Fruit fly (Drosophila melanogaster) whole organism, embryonic: ENCODE results near the gene Elal.
A peak's percentile ranks its signal among the peaks of the same experiment; 100 is the strongest.

Source experiments
- Blimp-1 ChIP-seq: fragments of 200-800 bp; sonication (Bioruptor generic); optimal IDR thresholded peaks from 3 replicates; lab custom pipeline; 2018; ENCODE audit warnings: missing biosample characterization, missing genetic modification characterization, mild to moderate bottlenecking, moderate library complexity, missing genetic modification reagents
- CG12071 ChIP-seq: fragments of 200-800 bp; sonication (Bioruptor generic); optimal IDR thresholded peaks from 3 replicates; lab custom pipeline; 2018; ENCODE audit warnings: missing biosample characterization, mild to moderate bottlenecking, missing genetic modification characterization
- CG14710 ChIP-seq: fragments of 200-800 bp; sonication (Bioruptor generic); optimal IDR thresholded peaks from 3 replicates; lab custom pipeline; 2019; ENCODE audit warnings: missing biosample characterization, mild to moderate bottlenecking, missing genetic modification characterization, moderate library complexity
- CG16815 ChIP-seq: fragments of 200-800 bp; sonication (Bioruptor generic); optimal IDR thresholded peaks from 3 replicates; lab custom pipeline; 2017; ENCODE audit warnings: missing biosample characterization, mild to moderate bottlenecking, missing genetic modification characterization
- CG16863 ChIP-seq: fragments of 200-800 bp; sonication (Bioruptor generic); optimal IDR thresholded peaks from 3 replicates; lab custom pipeline; 2016; ENCODE audit warnings: missing biosample characterization, missing genetic modification characterization
- CG17829 ChIP-seq: fragments of 200-800 bp; optimal IDR thresholded peaks from 2 replicates; lab custom pipeline; 2019; ENCODE audit warnings: missing biosample characterization, mild to moderate bottlenecking, missing genetic modification characterization, moderate library complexity
- CG17912 ChIP-seq: fragments of 200-800 bp; sonication (Bioruptor generic); optimal IDR thresholded peaks from 2 replicates; lab custom pipeline; 2018; ENCODE audit warnings: missing biosample characterization, mild to moderate bottlenecking, missing genetic modification characterization
- CG2202 ChIP-seq: fragments of 200-800 bp; sonication (Bioruptor generic); optimal IDR thresholded peaks from 2 replicates; lab custom pipeline; 2018; ENCODE audit warnings: missing biosample characterization, mild to moderate bottlenecking, missing genetic modification characterization
- CG2678 ChIP-seq: fragments of 200-800 bp; sonication (Bioruptor generic); optimal IDR thresholded peaks from 3 replicates; lab custom pipeline; 2019; ENCODE audit warnings: missing biosample characterization, mild to moderate bottlenecking, missing genetic modification characterization, moderate library complexity
- CG2875 ChIP-seq: fragments of 200-800 bp; sonication (Bioruptor generic); optimal IDR thresholded peaks from 2 replicates; lab custom pipeline; 2017; ENCODE audit warnings: missing biosample characterization, mild to moderate bottlenecking, missing genetic modification characterization, missing genetic modification reagents
- CG31388 ChIP-seq: fragments of 200-800 bp; sonication (Bioruptor generic); optimal IDR thresholded peaks from 2 replicates; lab custom pipeline; 2016; ENCODE audit warnings: missing biosample characterization, missing genetic modification characterization
- CG4282 ChIP-seq: fragments of 200-800 bp; sonication (Bioruptor generic); optimal IDR thresholded peaks from 2 replicates; lab custom pipeline; 2016; ENCODE audit warnings: missing biosample characterization, missing genetic modification characterization
- CG6254 ChIP-seq: fragments of 200-800 bp; sonication (Bioruptor generic); optimal IDR thresholded peaks from 3 replicates; lab custom pipeline; 2017; ENCODE audit warnings: mild to moderate bottlenecking, missing biosample characterization, missing genetic modification reagents, missing genetic modification characterization
- CG7963 ChIP-seq: fragments of 200-800 bp; sonication (Bioruptor generic); IDR thresholded peaks from 3 replicates; pipeline ENCODE4 v1.3.6; 2022; ENCODE audit warnings: missing biosample characterization, missing genetic modification characterization; ENCODE audit not compliant: partially characterized antibody
- CG8281 ChIP-seq: fragments of 200-800 bp; sonication (Bioruptor generic); optimal IDR thresholded peaks from 2 replicates; lab custom pipeline; 2018; ENCODE audit warnings: missing biosample characterization, mild to moderate bottlenecking, missing genetic modification characterization, moderate library complexity
- CG8359 ChIP-seq: fragments of 200-800 bp; sonication (Bioruptor generic); optimal IDR thresholded peaks from 2 replicates; lab custom pipeline; 2017; ENCODE audit warnings: missing biosample characterization, mild to moderate bottlenecking, missing genetic modification characterization, borderline replicate concordance
- CG8944 ChIP-seq: fragments of 200-800 bp; sonication (Bioruptor generic); optimal IDR thresholded peaks from 3 replicates; lab custom pipeline; 2016; ENCODE audit warnings: missing biosample characterization, missing genetic modification characterization
- CG9215 ChIP-seq: fragments of 200-800 bp; sonication (Bioruptor generic); IDR thresholded peaks from 2 replicates; pipeline ENCODE4 v1.3.6; 2022; ENCODE audit warnings: missing biosample characterization, missing genetic modification characterization
- CG9437 ChIP-seq: fragments of 200-800 bp; sonication (Bioruptor generic); optimal IDR thresholded peaks from 2 replicates; lab custom pipeline; 2018; ENCODE audit warnings: missing biosample characterization, mild to moderate bottlenecking, missing genetic modification characterization
- Chrac-16 ChIP-seq: fragments of 200-800 bp; sonication (Bioruptor generic); optimal IDR thresholded peaks from 3 replicates; lab custom pipeline; 2016; ENCODE audit warnings: missing biosample characterization, missing genetic modification characterization
- D19A ChIP-seq: fragments of 200-800 bp; optimal IDR thresholded peaks from 3 replicates; lab custom pipeline; 2019; ENCODE audit warnings: missing biosample characterization, mild to moderate bottlenecking, missing genetic modification characterization, moderate library complexity
- D19B ChIP-seq: fragments of 200-800 bp; sonication (Bioruptor generic); optimal IDR thresholded peaks from 2 replicates; lab custom pipeline; 2017; ENCODE audit warnings: missing biosample characterization, mild to moderate bottlenecking, missing genetic modification characterization
- Doc2 ChIP-seq: fragments of 200-800 bp; sonication (Bioruptor generic); IDR thresholded peaks from 2 replicates; pipeline ENCODE4 v1.3.6; 2022; ENCODE audit warnings: missing biosample characterization, missing genetic modification characterization
- E2f2 ChIP-seq: fragments of 200-800 bp; sonication (Bioruptor generic); IDR thresholded peaks from 2 replicates; pipeline ENCODE4 v1.3.6; 2022; ENCODE audit warnings: missing biosample characterization, missing genetic modification characterization
- Hand ChIP-seq: fragments of 200-800 bp; sonication (Bioruptor generic); optimal IDR thresholded peaks from 2 replicates; lab custom pipeline; 2017; ENCODE audit warnings: mild to moderate bottlenecking, missing biosample characterization, missing genetic modification reagents, missing genetic modification characterization
- HmgD ChIP-seq: fragments of 200-800 bp; sonication (Bioruptor generic); optimal IDR thresholded peaks from 3 replicates; lab custom pipeline; 2016; ENCODE audit warnings: missing biosample characterization, missing genetic modification characterization
- Jarid2 ChIP-seq: fragments of 200-800 bp; sonication (Bioruptor generic); optimal IDR thresholded peaks from 3 replicates; lab custom pipeline; 2017; ENCODE audit warnings: mild to moderate bottlenecking, missing biosample characterization, missing genetic modification reagents, missing genetic modification characterization
- Mrtf ChIP-seq: fragments of 200-800 bp; sonication (Bioruptor generic); IDR thresholded peaks from 3 replicates; pipeline ENCODE4 v1.3.6; 2022; ENCODE audit warnings: missing biosample characterization, missing genetic modification characterization
- NC2β ChIP-seq: fragments of 200-800 bp; sonication (Bioruptor generic); optimal IDR thresholded peaks from 2 replicates; lab custom pipeline; 2016; ENCODE audit warnings: missing biosample characterization, missing genetic modification characterization
- Six4 ChIP-seq: fragments of 200-800 bp; sonication (Bioruptor generic); optimal IDR thresholded peaks from 2 replicates; lab custom pipeline; 2016; ENCODE audit warnings: missing biosample characterization, missing genetic modification characterization
- Usf ChIP-seq: fragments of 200-800 bp; sonication (Bioruptor generic); optimal IDR thresholded peaks from 2 replicates; lab custom pipeline; 2017; ENCODE audit warnings: missing genotype, missing biosample characterization, missing genetic modification characterization
- Vsx1 ChIP-seq: fragments of 200-800 bp; sonication (Bioruptor generic); optimal IDR thresholded peaks from 2 replicates; lab custom pipeline; 2017; ENCODE audit warnings: missing biosample characterization, mild to moderate bottlenecking, missing genetic modification characterization, missing genetic modification reagents
- Xbp1 ChIP-seq: fragments of 200-800 bp; sonication (Bioruptor generic); optimal IDR thresholded peaks from 3 replicates; lab custom pipeline; 2016; ENCODE audit warnings: missing biosample characterization, mild to moderate bottlenecking, missing genetic modification characterization
- YL-1 ChIP-seq: fragments of 200-800 bp; sonication (Bioruptor generic); optimal IDR thresholded peaks from 3 replicates; lab custom pipeline; 2017; ENCODE audit warnings: missing biosample characterization, mild to moderate bottlenecking, missing genetic modification characterization
- ato ChIP-seq: fragments of 200-800 bp; sonication (Bioruptor generic); IDR thresholded peaks from 2 replicates; pipeline ENCODE4 v1.3.6; 2022; ENCODE audit warnings: missing biosample characterization, missing genetic modification characterization; ENCODE audit not compliant: partially characterized antibody
- cad ChIP-seq: fragments of >200 bp; optimal IDR thresholded peaks from 2 replicates; lab custom pipeline; 2017; ENCODE audit warnings: missing biosample characterization, missing genetic modification characterization
- dan ChIP-seq: fragments of 200-800 bp; sonication (Bioruptor generic); IDR thresholded peaks from 2 replicates; pipeline ENCODE4 v1.3.6; 2022; ENCODE audit warnings: missing biosample characterization, missing genetic modification characterization
- danr ChIP-seq: fragments of 200-800 bp; sonication (Bioruptor generic); IDR thresholded peaks from 2 replicates; pipeline ENCODE4 v1.3.6; 2022; ENCODE audit warnings: missing biosample characterization, missing genetic modification characterization
- dati ChIP-seq: fragments of 200-800 bp; sonication (Bioruptor generic); IDR thresholded peaks from 2 replicates; pipeline ENCODE4 v1.3.6; 2022; ENCODE audit warnings: missing biosample characterization, missing genetic modification characterization
- esg ChIP-seq: fragments of 200-800 bp; sonication (Bioruptor generic); conservative IDR thresholded peaks from 2 replicates; pipeline ENCODE4 v1.3.6; 2022; ENCODE audit warnings: missing biosample characterization, missing genetic modification characterization
- grau ChIP-seq: fragments of 200-800 bp; optimal IDR thresholded peaks from 3 replicates; lab custom pipeline; 2019; ENCODE audit warnings: missing biosample characterization, mild to moderate bottlenecking, missing genetic modification characterization, moderate library complexity
- inv ChIP-seq: fragments of 200-800 bp; sonication (Bioruptor generic); IDR thresholded peaks from 2 replicates; pipeline ENCODE4 v1.3.6; 2022; ENCODE audit warnings: missing biosample characterization, missing genetic modification characterization; ENCODE audit not compliant: partially characterized antibody
- mam ChIP-seq: fragments of 200-800 bp; sonication (Bioruptor generic); optimal IDR thresholded peaks from 3 replicates; lab custom pipeline; 2016; ENCODE audit warnings: missing biosample characterization, missing genetic modification characterization
- onecut ChIP-seq: fragments of 200-800 bp; sonication (Bioruptor generic); IDR thresholded peaks from 2 replicates; pipeline ENCODE4 v1.3.6; 2022; ENCODE audit warnings: missing biosample characterization, missing genetic modification characterization
- phol ChIP-seq: fragments of 200-800 bp; sonication (Bioruptor generic); optimal IDR thresholded peaks from 3 replicates; lab custom pipeline; 2018; ENCODE audit warnings: missing biosample characterization, mild to moderate bottlenecking, missing genetic modification characterization, moderate library complexity
- pita ChIP-seq: fragments of 200-800 bp; sonication (Bioruptor generic); optimal IDR thresholded peaks from 2 replicates; lab custom pipeline; 2017; ENCODE audit warnings: missing biosample characterization, mild to moderate bottlenecking, missing genetic modification characterization
- pzg ChIP-seq: fragments of 200-800 bp; sonication (Bioruptor generic); optimal IDR thresholded peaks from 3 replicates; lab custom pipeline; 2018; ENCODE audit warnings: missing biosample characterization, mild to moderate bottlenecking, missing genetic modification characterization, moderate library complexity
- unpg ChIP-seq: fragments of 200-800 bp; sonication (Bioruptor generic); optimal IDR thresholded peaks from 3 replicates; lab custom pipeline; 2018; ENCODE audit warnings: missing biosample characterization, mild to moderate bottlenecking, missing genetic modification characterization, moderate library complexity
- usp ChIP-seq: fragments of >200 bp; optimal IDR thresholded peaks from 2 replicates; lab custom pipeline; 2017; ENCODE audit warnings: missing biosample characterization, missing genetic modification characterization
- z ChIP-seq: fragments of 200-800 bp; sonication (Bioruptor generic); IDR thresholded peaks from 3 replicates; pipeline ENCODE4 v1.3.6; 2022; ENCODE audit warnings: missing biosample characterization, missing genetic modification characterization

Gene Elal

dm6 chr3R:24893320-24893955, 28.3 kb downstream of the Elal start (continued):
- TF ChIP-seq ato (0 out of 2 replicates have a peak, but pooled peaks have one; percentile 13), CG31388 (GFP tag; lab: Kevin White, UChicago) (no peak), Vsx1 (GFP tag; lab: Kevin White, UChicago) (peak; percentile 56), inv (no peak), YL-1 (GFP tag; lab: Kevin White, UChicago) (no peak), mam (no peak), phol (tag; lab: Kevin White, UChicago) (peak; percentile 92), CG8281 (peak; percentile 58), grau (tag; lab: Kevin White, UChicago) (peak; percentile 88), Jarid2 (peak; percentile 38), dati (GFP tag; lab: Robert Waterston, UW) (no peak), CG17829 (peak; percentile 95), usp (GFP tag; lab: Kevin White, UChicago) (no peak), CG9215 (GFP tag; lab: Robert Waterston, UW) (peak; percentile 57), onecut (GFP tag; lab: Robert Waterston, UW) (peak; percentile 44), CG8359 (GFP tag; lab: Kevin White, UChicago) (peak; percentile 58), Hand (no peak), Xbp1 (GFP tag; lab: Kevin White, UChicago) (peak; percentile 43), Usf (GFP tag; lab: Kevin White, UChicago) (peak; percentile 29), Mrtf (GFP tag; lab: Robert Waterston, UW) (peak; percentile 55; the same call in 2 of the 3 replicates), CG17912 (GFP tag; lab: Kevin White, UChicago) (no peak), E2f2 (GFP tag; lab: Robert Waterston, UW) (peak; percentile 45; the same call in 1 of the 2 replicates), CG2202 (tag; lab: Kevin White, UChicago) (peak; percentile 47), CG4282 (GFP tag; lab: Kevin White, UChicago) (no peak), NC2β (no peak), D19A (tag; lab: Kevin White, UChicago) (peak; percentile 87), CG2875 (GFP tag; lab: Kevin White, UChicago) (peak; percentile 45), Blimp-1 (GFP tag; lab: Kevin White, UChicago) (peak; percentile 87), unpg (GFP tag; lab: Kevin White, UChicago) (peak; percentile 85), D19B (GFP tag; lab: Kevin White, UChicago) (peak; percentile 30), CG2678 (tag; lab: Kevin White, UChicago) (peak; percentile 93), CG14710 (tag; lab: Kevin White, UChicago) (peak; percentile 94), Doc2 (GFP tag; lab: Robert Waterston, UW) (no peak), z (GFP tag; lab: Robert Waterston, UW) (peak; percentile 93), pzg (GFP tag; lab: Kevin White, UChicago) (no peak), CG8944 (no peak), CG7963 (GFP tag; lab: Robert Waterston, UW) (no peak), CG16815 (GFP tag; lab: Kevin White, UChicago) (peak; percentile 78), esg (GFP tag; lab: Robert Waterston, UW) (peak; percentile 64), Six4 (GFP tag; lab: Kevin White, UChicago) (peak; percentile 71), CG12071 (GFP tag; lab: Kevin White, UChicago) (no peak), CG9437 (GFP tag; lab: Kevin White, UChicago) (peak; percentile 74), pita (GFP tag; lab: Kevin White, UChicago) (no peak), HmgD (no peak), cad (no peak), dan (GFP tag; lab: Robert Waterston, UW) (no peak), danr (GFP tag; lab: Robert Waterston, UW) (no peak; the same call in 1 of the 2 replicates), Chrac-16 (peak; percentile 49), CG16863 (GFP tag; lab: Kevin White, UChicago) (no peak), CG6254 (GFP tag; lab: Kevin White, UChicago) (peak; percentile 57)
